Worm (Caenorhabditis elegans) whole organism, dauer: ENCODE results near the gene slcf-1.

Experiments used
- unc-62 ChIP-seq: sonication (generic microtip); optimal IDR thresholded peaks from 2 replicates; lab custom pipeline; 2017; ENCODE audit warnings: missing biosample characterization, missing genetic modification reagents, missing genetic modification characterization

Gene slcf-1

ce11 chrX:10528993-10529392 is at the start of gene slcf-1, which contains the start of gene F14F3.5:
TSS of gene slcf-1 (plus strand) at chrX:10529294.
TSS of gene F14F3.5 (minus strand) at chrX:10529226.
- no peak for TF ChIP-seq unc-62

ce11 chrX:10480563-10481290 is 48.4 kb upstream of the slcf-1 start, which contains the start of gene elt-2:
TSS of gene elt-2 (plus strand) at chrX:10481240.
- TF ChIP-seq unc-62, result no peak

- TF ChIP-seq unc-62, result no peak
Measured at ce11 chrX:10482272-10482671, 46.8 kb upstream of the slcf-1 start.

- no peak for TF ChIP-seq unc-62
Measured at ce11 chrX:10485300-10485755, 43.8 kb upstream of the slcf-1 start, which contains the start of gene C33D3.3. TSS of gene C33D3.3 (plus strand) at chrX:10485350.

ce11 chrX:10488763-10489162 is 40.3 kb upstream of the slcf-1 start, which contains the start of gene C33D3.4:
TSS of gene C33D3.4 (plus strand) at chrX:10489063.
- TF ChIP-seq unc-62, result no peak

ce11 chrX:10491044-10491443 is 38.0 kb upstream of the slcf-1 start, which contains the start of gene C33D3.5:
TSS of gene C33D3.5 (plus strand) at chrX:10491344.
- TF ChIP-seq unc-62, result no peak

- TF ChIP-seq unc-62, result no peak
Measured at ce11 chrX:10491875-10492523, 37.1 kb upstream of the slcf-1 start.

ce11 chrX:10499590-10499989 is 29.5 kb upstream of the slcf-1 start, which contains the start of gene vab-3:
TSS of gene vab-3 (plus strand) at chrX:10499890.
- TF ChIP-seq unc-62, result no peak

- no peak for TF ChIP-seq unc-62
Measured at ce11 chrX:10503393-10503792, 25.7 kb upstream of the slcf-1 start.

- no peak for TF ChIP-seq unc-62
Measured at ce11 chrX:10505193-10505592, 23.9 kb upstream of the slcf-1 start.

- TF ChIP-seq unc-62, result no peak
Measured at ce11 chrX:10507971-10508370, 21.1 kb upstream of the slcf-1 start.

- no peak for TF ChIP-seq unc-62
Measured at ce11 chrX:10514056-10514455, 15.0 kb upstream of the slcf-1 start.

ce11 chrX:10514834-10515233 is 14.3 kb upstream of the slcf-1 start:
- TF ChIP-seq unc-62, result no peak

ce11 chrX:10516549-10516948 is 12.5 kb upstream of the slcf-1 start:
- no peak for TF ChIP-seq unc-62

- no peak for TF ChIP-seq unc-62
Measured at ce11 chrX:10520185-10520584, 8.9 kb upstream of the slcf-1 start.

ce11 chrX:10521313-10521712 is 7.8 kb upstream of the slcf-1 start, which contains the start of gene F14F3.4:
TSS of gene F14F3.4 (minus strand) at chrX:10521413.
- TF ChIP-seq unc-62, result no peak

ce11 chrX:10524483-10524948 is 4.6 kb upstream of the slcf-1 start, which contains the start of the genes mboa-7 and git-1:
TSS of gene mboa-7 (minus strand) at chrX:10524565.
TSS of gene git-1 (plus strand) at chrX:10524898.
- no peak for TF ChIP-seq unc-62
